Fruit fly (Drosophila melanogaster) whole organism, embryonic: Measurements from ENCODE around the gene RpS20.

Experiments used
- Aef1 ChIP-seq: fragments of 200-800 bp; sonication (Bioruptor generic); IDR thresholded peaks from 3 replicates; pipeline ENCODE4 v1.3.6; 2022; ENCODE audit warnings: missing biosample characterization, missing genetic modification characterization
- Atf-2 ChIP-seq: fragments of 200-800 bp; sonication (Bioruptor generic); optimal IDR thresholded peaks from 2 replicates; lab custom pipeline; 2016; ENCODE audit warnings: missing biosample characterization, missing genetic modification characterization
- Blimp-1 ChIP-seq: fragments of 200-800 bp; sonication (Bioruptor generic); optimal IDR thresholded peaks from 3 replicates; lab custom pipeline; 2018; ENCODE audit warnings: missing biosample characterization, missing genetic modification characterization, mild to moderate bottlenecking, moderate library complexity, missing genetic modification reagents
- CG10267 ChIP-seq: fragments of 200-800 bp; sonication (Bioruptor generic); optimal IDR thresholded peaks from 2 replicates; lab custom pipeline; 2018; ENCODE audit warnings: missing biosample characterization, mild to moderate bottlenecking, missing genetic modification characterization, moderate library complexity
- CG10979 ChIP-seq: fragments of 200-800 bp; sonication (Bioruptor generic); optimal IDR thresholded peaks from 2 replicates; lab custom pipeline; 2018; ENCODE audit warnings: missing biosample characterization, mild to moderate bottlenecking, missing genetic modification characterization, moderate library complexity
- CG11085 ChIP-seq: fragments of 200-800 bp; sonication (Bioruptor generic); IDR thresholded peaks from 2 replicates; pipeline ENCODE4 v1.3.6; 2022; ENCODE audit warnings: missing biosample characterization, missing genetic modification characterization
- CG11560 ChIP-seq: fragments of 200-800 bp; sonication (Bioruptor generic); IDR thresholded peaks from 3 replicates; pipeline ENCODE4 v1.3.6; 2022; ENCODE audit warnings: missing biosample characterization, missing genetic modification characterization
- CG1233 ChIP-seq: fragments of 200-800 bp; sonication (Bioruptor generic); optimal IDR thresholded peaks from 4 replicates; lab custom pipeline; 2018; ENCODE audit warnings: missing biosample characterization, mild to moderate bottlenecking, missing genetic modification characterization
- CG12942 ChIP-seq: fragments of 200-800 bp; sonication (Bioruptor generic); optimal IDR thresholded peaks from 3 replicates; lab custom pipeline; 2016; ENCODE audit warnings: missing biosample characterization, missing genetic modification characterization
- CG13123 ChIP-seq: fragments of 200-800 bp; sonication (Bioruptor generic); optimal IDR thresholded peaks from 2 replicates; lab custom pipeline; 2016; ENCODE audit warnings: missing biosample characterization, missing genetic modification characterization
- CG13894 ChIP-seq: fragments of 200-800 bp; sonication (Bioruptor generic); optimal IDR thresholded peaks from 3 replicates; lab custom pipeline; 2018; ENCODE audit warnings: missing biosample characterization, mild to moderate bottlenecking, missing genetic modification characterization, moderate library complexity
- CG14441 ChIP-seq: fragments of 200-800 bp; sonication (Bioruptor generic); IDR thresholded peaks from 2 replicates; pipeline ENCODE4 v1.3.6; 2022; ENCODE audit warnings: missing biosample characterization, missing genetic modification characterization
- CG17612 ChIP-seq: fragments of 200-800 bp; sonication (Bioruptor generic); IDR thresholded peaks from 2 replicates; pipeline ENCODE4 v1.3.6; 2022; ENCODE audit warnings: missing biosample characterization, missing genetic modification characterization
- CG1792 ChIP-seq: fragments of 200-800 bp; sonication (Bioruptor generic); optimal IDR thresholded peaks from 2 replicates; lab custom pipeline; 2016; ENCODE audit warnings: missing biosample characterization, missing genetic modification characterization
- CG3847 ChIP-seq: fragments of 200-800 bp; sonication (Bioruptor generic); IDR thresholded peaks from 2 replicates; pipeline ENCODE4 v1.3.6; 2022; ENCODE audit warnings: missing biosample characterization, missing genetic modification characterization
- CG4707 ChIP-seq: fragments of 200-800 bp; sonication (Bioruptor generic); optimal IDR thresholded peaks from 2 replicates; lab custom pipeline; 2018; ENCODE audit warnings: missing biosample characterization, mild to moderate bottlenecking, missing genetic modification characterization, moderate library complexity
- CG7745 ChIP-seq: fragments of 200-800 bp; sonication (Bioruptor generic); optimal IDR thresholded peaks from 2 replicates; lab custom pipeline; 2018; ENCODE audit warnings: missing biosample characterization, mild to moderate bottlenecking, missing genetic modification characterization, moderate library complexity
- CG8924 ChIP-seq: fragments of 200-800 bp; optimal IDR thresholded peaks from 3 replicates; lab custom pipeline; 2019; ENCODE audit warnings: missing biosample characterization, mild to moderate bottlenecking, missing genetic modification characterization, moderate library complexity
- CG9609 ChIP-seq: fragments of 200-800 bp; sonication (Bioruptor generic); optimal IDR thresholded peaks from 3 replicates; lab custom pipeline; 2016; ENCODE audit warnings: missing biosample characterization, missing genetic modification characterization
- Chrac-16 ChIP-seq: fragments of 200-800 bp; sonication (Bioruptor generic); optimal IDR thresholded peaks from 3 replicates; lab custom pipeline; 2016; ENCODE audit warnings: missing biosample characterization, missing genetic modification characterization
- ERR ChIP-seq: fragments of 200-800 bp; sonication (Bioruptor generic); optimal IDR thresholded peaks from 2 replicates; lab custom pipeline; 2016; ENCODE audit warnings: missing biosample characterization, missing genetic modification characterization
- Eip74EF ChIP-seq, 2 experiments: fragments of 200-800 bp in 1 of 2; fragments of >200 bp in 1 of 2; sonication (Bioruptor generic) in 1 of 2; optimal IDR thresholded peaks; 2 replicates each; lab custom pipeline; 2017 to 2019; ENCODE audit warnings: missing biosample characterization in 2 of 2, missing genetic modification characterization in 2 of 2, mild to moderate bottlenecking in 1 of 2, moderate library complexity in 1 of 2
- HLHmδ ChIP-seq: fragments of 200-800 bp; sonication (Bioruptor generic); optimal IDR thresholded peaks from 2 replicates; lab custom pipeline; 2018; ENCODE audit warnings: missing biosample characterization, mild to moderate bottlenecking, missing genetic modification characterization, moderate library complexity
- Hand ChIP-seq: fragments of 200-800 bp; sonication (Bioruptor generic); optimal IDR thresholded peaks from 2 replicates; lab custom pipeline; 2017; ENCODE audit warnings: mild to moderate bottlenecking, missing biosample characterization, missing genetic modification reagents, missing genetic modification characterization
- HmgZ ChIP-seq: fragments of 200-800 bp; sonication (Bioruptor generic); optimal IDR thresholded peaks from 2 replicates; lab custom pipeline; 2018; ENCODE audit warnings: missing biosample characterization, mild to moderate bottlenecking, missing genetic modification characterization
- Lpt ChIP-seq: fragments of >200 bp; optimal IDR thresholded peaks from 2 replicates; lab custom pipeline; 2018; ENCODE audit warnings: missing biosample characterization, missing genetic modification characterization
- Med ChIP-seq: fragments of 200-800 bp; sonication (Bioruptor generic); peaks from one replicate; lab custom pipeline; 2016; ENCODE audit warnings: missing biosample characterization, missing genetic modification characterization, mild to moderate bottlenecking, inconsistent platforms, moderate library complexity
- Oli ChIP-seq: fragments of 200-800 bp; sonication (Bioruptor generic); optimal IDR thresholded peaks from 2 replicates; lab custom pipeline; 2018; ENCODE audit warnings: missing biosample characterization, mild to moderate bottlenecking, missing genetic modification characterization, moderate library complexity
- Opbp ChIP-seq: fragments of 200-800 bp; sonication (Bioruptor generic); IDR thresholded peaks from 3 replicates; pipeline ENCODE4 v1.3.6; 2022; ENCODE audit warnings: missing biosample characterization, missing genetic modification characterization; ENCODE audit not compliant: partially characterized antibody
- Stat92E ChIP-seq, 3 experiments: fragments of >200 bp in 2 of 3; fragments of 200-800 bp in 1 of 3; sonication (Bioruptor generic) in 1 of 3; optimal IDR thresholded peaks; 2 replicates each; lab custom pipeline; 2017 to 2019; ENCODE audit warnings: missing biosample characterization in 3 of 3, missing genetic modification characterization in 3 of 3, mild to moderate bottlenecking in 1 of 3, moderate library complexity in 1 of 3
- Vsx1 ChIP-seq: fragments of 200-800 bp; sonication (Bioruptor generic); optimal IDR thresholded peaks from 2 replicates; lab custom pipeline; 2017; ENCODE audit warnings: missing biosample characterization, mild to moderate bottlenecking, missing genetic modification characterization, missing genetic modification reagents
- ac ChIP-seq: fragments of 200-800 bp; sonication (Bioruptor generic); optimal IDR thresholded peaks from 3 replicates; lab custom pipeline; 2017; ENCODE audit warnings: missing biosample characterization, mild to moderate bottlenecking, missing genetic modification characterization
- ato ChIP-seq: fragments of 200-800 bp; sonication (Bioruptor generic); IDR thresholded peaks from 2 replicates; pipeline ENCODE4 v1.3.6; 2022; ENCODE audit warnings: missing biosample characterization, missing genetic modification characterization; ENCODE audit not compliant: partially characterized antibody
- br ChIP-seq: fragments of >200 bp; optimal IDR thresholded peaks from 2 replicates; lab custom pipeline; 2017
- dati ChIP-seq: fragments of 200-800 bp; sonication (Bioruptor generic); IDR thresholded peaks from 2 replicates; pipeline ENCODE4 v1.3.6; 2022; ENCODE audit warnings: missing biosample characterization, missing genetic modification characterization
- dimm ChIP-seq: fragments of 200-800 bp; sonication (Bioruptor generic); IDR thresholded peaks from 2 replicates; pipeline ENCODE4 v1.3.6; 2022; ENCODE audit warnings: missing biosample characterization, missing genetic modification characterization
- insv ChIP-seq, 2 experiments: fragments of 200-800 bp; sonication (Bioruptor generic); optimal IDR thresholded peaks; 3 replicates each; lab custom pipeline; 2016 to 2018; ENCODE audit warnings: missing biosample characterization in 2 of 2, missing genetic modification characterization in 2 of 2
- lab ChIP-seq: fragments of 200-800 bp; sonication (Bioruptor generic); optimal IDR thresholded peaks from 3 replicates; lab custom pipeline; 2017; ENCODE audit warnings: missing biosample characterization, missing genetic modification characterization, mild to moderate bottlenecking, moderate library complexity, missing genetic modification reagents
- lov ChIP-seq, 2 experiments: fragments of 200-800 bp in 1 of 2; fragments of >200 bp in 1 of 2; sonication (Bioruptor generic) in 1 of 2; IDR thresholded peaks in 1 of 2; optimal IDR thresholded peaks in 1 of 2; 2 replicates in 1 of 2; 3 replicates in 1 of 2; pipeline versions ENCODE4 v1.3.6 to Lab custom; 2017 to 2022; ENCODE audit warnings: missing biosample characterization in 1 of 2, missing genetic modification characterization in 1 of 2
- maf-S ChIP-seq: fragments of 200-800 bp; sonication (Bioruptor generic); optimal IDR thresholded peaks from 2 replicates; lab custom pipeline; 2016; ENCODE audit warnings: missing biosample characterization, missing genetic modification characterization
- mirr ChIP-seq: fragments of 200-800 bp; sonication (Bioruptor generic); optimal IDR thresholded peaks from 3 replicates; lab custom pipeline; 2018; ENCODE audit warnings: missing biosample characterization, mild to moderate bottlenecking, missing genetic modification characterization
- mld ChIP-seq: fragments of 200-800 bp; sonication (Bioruptor generic); IDR thresholded peaks from 3 replicates; pipeline ENCODE4 v1.3.6; 2022; ENCODE audit warnings: missing biosample characterization, missing genetic modification characterization; ENCODE audit not compliant: partially characterized antibody
- pfk ChIP-seq: fragments of 200-800 bp; sonication (Bioruptor generic); optimal IDR thresholded peaks from 2 replicates; lab custom pipeline; 2018; ENCODE audit warnings: missing biosample characterization, mild to moderate bottlenecking, missing genetic modification characterization, moderate library complexity
- pnt ChIP-seq: fragments of 200-800 bp; sonication (Bioruptor generic); optimal IDR thresholded peaks from 3 replicates; lab custom pipeline; 2016; ENCODE audit warnings: missing biosample characterization, missing genetic modification characterization
- shn ChIP-seq: fragments of 200-800 bp; sonication (Bioruptor generic); optimal IDR thresholded peaks from 3 replicates; lab custom pipeline; 2016; ENCODE audit warnings: missing biosample characterization, missing genetic modification characterization
- slou ChIP-seq: fragments of 200-800 bp; sonication (Bioruptor generic); optimal IDR thresholded peaks from 3 replicates; lab custom pipeline; 2016; ENCODE audit warnings: missing biosample characterization, missing genetic modification characterization
- slp2 ChIP-seq: fragments of 200-800 bp; sonication (Bioruptor generic); optimal IDR thresholded peaks from 2 replicates; lab custom pipeline; 2016; ENCODE audit warnings: missing biosample characterization, missing genetic modification characterization
- stwl ChIP-seq: fragments of 200-800 bp; sonication (Bioruptor generic); optimal IDR thresholded peaks from 3 replicates; lab custom pipeline; 2018; ENCODE audit warnings: missing biosample characterization, mild to moderate bottlenecking, missing genetic modification characterization, moderate library complexity
- trh ChIP-seq: fragments of 200-800 bp; sonication (Bioruptor generic); optimal IDR thresholded peaks from 2 replicates; lab custom pipeline; 2016; ENCODE audit warnings: missing biosample characterization, missing genetic modification characterization
- ttk ChIP-seq: fragments of 200-800 bp; sonication (Bioruptor generic); IDR thresholded peaks from 2 replicates; pipeline ENCODE4 v2.1.2; 2022; ENCODE audit warnings: missing biosample characterization, missing genetic modification characterization
- tup ChIP-seq: fragments of 200-800 bp; sonication (Bioruptor generic); optimal IDR thresholded peaks from 2 replicates; lab custom pipeline; 2016; ENCODE audit warnings: missing biosample characterization, mild to moderate bottlenecking, missing genetic modification characterization, moderate library complexity

RpS20 gene

dm6 chr3R:20833664-20834063, 11.7 kb downstream of the RpS20 start (continued):
- no peak for TF ChIP-seq CG3847
- TF ChIP-seq CG13894 (tag; lab: Kevin White, UChicago): no peak
- peak; percentile 36 for TF ChIP-seq slp2 (GFP tag; lab: Kevin White, UChicago)
- TF ChIP-seq Aef1 (GFP tag; lab: Robert Waterston, UW): no peak
- no peak for TF ChIP-seq HmgZ (tag; lab: Kevin White, UChicago)
- no peak for TF ChIP-seq CG17612 (GFP tag; lab: Robert Waterston, UW)
- no peak for TF ChIP-seq Opbp (GFP tag; lab: Robert Waterston, UW)
- peak; percentile 32 for TF ChIP-seq Blimp-1
- no peak for TF ChIP-seq pnt
- TF ChIP-seq ac (GFP tag; lab: Kevin White, UChicago): no peak
- TF ChIP-seq CG10979: peak; percentile 37
- no peak for TF ChIP-seq pfk (GFP tag; lab: Kevin White, UChicago)
- TF ChIP-seq CG8924 (tag; lab: Kevin White, UChicago): no peak
- TF ChIP-seq slou: no peak
- TF ChIP-seq Atf-2 (GFP tag; lab: Kevin White, UChicago): peak; percentile 2
- TF ChIP-seq CG14441 (GFP tag; lab: Robert Waterston, UW): peak; percentile 40; the same call in 1 of the 2 replicates
- TF ChIP-seq tup: no peak
- peak; percentile 30 for TF ChIP-seq Oli
- TF ChIP-seq Eip74EF (GFP tag; optimal IDR thresholded peaks at IDR 0.05; lab: Kevin White, UChicago): no peak
- TF ChIP-seq Stat92E (GFP tag; optimal IDR thresholded peaks at IDR 0.05; lab: Kevin White, UChicago): no peak
- TF ChIP-seq shn: peak; percentile 18
- no peak for TF ChIP-seq Vsx1 (GFP tag; lab: Kevin White, UChicago)
- TF ChIP-seq CG1233 (GFP tag; lab: Kevin White, UChicago): no peak
- no peak for TF ChIP-seq ato (GFP tag; lab: Robert Waterston, UW)

DNA sequence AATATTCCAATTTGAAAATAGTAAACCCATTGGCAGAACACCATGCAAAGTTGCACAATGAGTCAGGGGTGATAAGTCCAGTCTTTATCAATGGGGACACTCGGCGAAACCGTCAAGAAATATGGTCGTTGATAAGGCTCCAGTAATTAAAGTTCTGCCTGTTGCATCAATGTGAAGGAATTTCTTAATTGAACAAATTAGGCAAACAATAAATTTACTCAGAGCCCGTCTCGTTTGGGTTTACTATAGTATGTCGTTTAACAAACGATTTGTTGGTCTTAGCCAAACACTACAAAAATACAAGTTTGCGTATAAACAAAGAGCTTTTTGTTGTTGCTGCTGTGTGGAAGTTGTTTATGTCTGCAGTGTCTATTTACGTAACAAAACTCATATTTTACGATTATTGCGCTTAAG, 12.8 kb downstream of the RpS20 start:
- peak; percentile 59 for TF ChIP-seq CG1792 (GFP tag; lab: Kevin White, UChicago)
- peak; percentile 90 for TF ChIP-seq Med (GFP tag; lab: Kevin White, UChicago)
- TF ChIP-seq CG14441 (GFP tag; lab: Robert Waterston, UW): no peak
- TF ChIP-seq dimm (GFP tag; lab: Robert Waterston, UW): no peak
- no peak for TF ChIP-seq CG12942 (GFP tag; lab: Kevin White, UChicago)
- TF ChIP-seq lov (optimal IDR thresholded peaks at IDR 0.05; lab: Kevin White, UChicago): no peak
- TF ChIP-seq lov (GFP tag; IDR thresholded peaks at IDR 0.05; lab: Robert Waterston, UW): no peak
- TF ChIP-seq stwl (tag; lab: Kevin White, UChicago): no peak
- TF ChIP-seq br (lab: Kevin White, UChicago): no peak
- no peak for TF ChIP-seq Chrac-16 (GFP tag; lab: Kevin White, UChicago)
- TF ChIP-seq insv (GFP tag; optimal IDR thresholded peaks at IDR 0.05; lab: Kevin White, UChicago): no peak
- no peak for TF ChIP-seq ERR (GFP tag; lab: Kevin White, UChicago)
- no peak for TF ChIP-seq dati
- no peak for TF ChIP-seq trh (GFP tag; lab: Kevin White, UChicago)
- no peak for TF ChIP-seq ttk
- no peak for TF ChIP-seq CG11560 (tag; lab: Robert Waterston, UW)
- TF ChIP-seq mld: no peak
- no peak for TF ChIP-seq HLHmδ
- TF ChIP-seq CG7745: no peak
- no peak for TF ChIP-seq CG13123 (GFP tag; lab: Kevin White, UChicago)
- no peak for TF ChIP-seq Hand
- TF ChIP-seq mirr (GFP tag; lab: Kevin White, UChicago): peak; percentile 81
- TF ChIP-seq CG10267 (tag; lab: Kevin White, UChicago): no peak
- TF ChIP-seq CG9609 (GFP tag; lab: Kevin White, UChicago): no peak
- peak; percentile 2 for TF ChIP-seq CG4707 (GFP tag; lab: Kevin White, UChicago)
- no peak for TF ChIP-seq CG11085 (GFP tag; lab: Robert Waterston, UW)
- TF ChIP-seq maf-S: no peak
- TF ChIP-seq Lpt (GFP tag; lab: Kevin White, UChicago): no peak
- peak; percentile 87 for TF ChIP-seq lab
